Fruit fly (Drosophila melanogaster) S2 (cell line): ENCODE data around the gene cl.

Experiments
- CG8478 ChIP-seq: fragments of >200 bp; optimal IDR thresholded peaks from 2 replicates; lab custom pipeline; 2018
- CTCF ChIP-seq, 2 experiments: fragments of >200 bp; optimal IDR thresholded peaks; 2 replicates each; lab custom pipeline; 2018

DNA sequence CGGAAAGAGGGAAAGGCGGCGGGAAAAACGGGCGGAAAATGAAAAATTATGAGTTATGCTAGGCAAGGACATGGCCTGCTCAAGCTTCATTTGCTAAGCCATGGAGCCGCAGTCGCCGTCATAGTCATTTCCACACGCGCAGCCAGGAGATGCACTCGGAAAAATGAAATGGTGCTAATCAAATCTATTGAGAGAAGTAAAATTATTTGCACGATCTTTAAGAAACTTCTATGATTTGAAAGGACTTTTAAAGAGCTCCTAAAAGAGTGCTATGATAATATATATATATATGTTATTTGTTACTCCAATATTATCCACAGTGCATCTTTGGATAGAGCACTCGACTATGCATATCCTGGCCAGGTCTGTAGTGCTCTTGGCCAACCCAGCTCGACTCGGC, 40.8 kb upstream of the cl start:
- TF ChIP-seq CTCF (optimal IDR thresholded peaks at IDR 0.05; lab: Kevin White, UChicago) (no peak), CG8478 (lab: Kevin White, UChicago) (no peak)
